Worm (Caenorhabditis elegans) whole organism, L2 larva: ENCODE measurements around the gene lev-9.
A peak's percentile ranks its signal among the peaks of the same experiment; 100 is the strongest.

Experiments used
- F13H6.1 ChIP-seq: sonication (generic microtip); optimal IDR thresholded peaks from 2 replicates; lab custom pipeline; 2016; ENCODE audit warnings: missing genetic modification characterization, missing compliant biosample characterization
- R02D3.7 ChIP-seq: fragments of 150-350 bp; optimal IDR thresholded peaks from 2 replicates; lab custom pipeline; 2014; ENCODE audit warnings: missing biosample characterization, missing genetic modification characterization
- Y55F3AM.14 ChIP-seq: fragments of 200-800 bp; sonication (Bioruptor generic); optimal IDR thresholded peaks from 2 replicates; lab custom pipeline; 2018; ENCODE audit warnings: mild to moderate bottlenecking, missing genetic modification characterization, missing compliant biosample characterization
- ZK546.5 ChIP-seq: sonication (generic microtip); optimal IDR thresholded peaks from 2 replicates; lab custom pipeline; 2017; ENCODE audit warnings: missing biosample characterization, missing genetic modification characterization
- alr-1 ChIP-seq: fragments of 150-350 bp; optimal IDR thresholded peaks from 2 replicates; lab custom pipeline; 2014; ENCODE audit warnings: missing biosample characterization, missing genetic modification characterization
- aly-2 ChIP-seq: fragments of 150-350 bp; optimal IDR thresholded peaks from 2 replicates; lab custom pipeline; 2014; ENCODE audit warnings: missing biosample characterization, missing genetic modification characterization
- ama-1 ChIP-seq: fragments of 150-350 bp; optimal IDR thresholded peaks from 2 replicates; lab custom pipeline; 2018; ENCODE audit warnings: inconsistent platforms
- blmp-1 ChIP-seq: sonication (generic microtip); optimal IDR thresholded peaks from 2 replicates; lab custom pipeline; 2017; ENCODE audit warnings: missing genetic modification characterization, mild to moderate bottlenecking, missing compliant biosample characterization, antibody characterized with exemption, moderate library complexity; ENCODE audit not compliant: insufficient read depth
- ceh-16 ChIP-seq: fragments of 150-350 bp; optimal IDR thresholded peaks from 2 replicates; lab custom pipeline; 2014; ENCODE audit warnings: missing biosample characterization, missing genetic modification characterization
- ceh-82 ChIP-seq: fragments of 150-350 bp; optimal IDR thresholded peaks from 2 replicates; lab custom pipeline; 2014; ENCODE audit warnings: missing biosample characterization, missing genetic modification characterization
- crh-2 ChIP-seq: sonication (generic microtip); optimal IDR thresholded peaks from 2 replicates; lab custom pipeline; 2017; ENCODE audit warnings: missing biosample characterization, missing genetic modification characterization
- egl-27 ChIP-seq: sonication (generic microtip); optimal IDR thresholded peaks from 3 replicates; lab custom pipeline; 2017; ENCODE audit warnings: missing biosample characterization, missing genetic modification reagents, missing genetic modification characterization
- elt-1 ChIP-seq: fragments of 150-350 bp; optimal IDR thresholded peaks from 2 replicates; lab custom pipeline; 2014; ENCODE audit warnings: missing biosample characterization, missing genetic modification characterization
- elt-3 ChIP-seq: sonication (generic microtip); optimal IDR thresholded peaks from 2 replicates; lab custom pipeline; 2017; ENCODE audit warnings: missing biosample characterization, missing genetic modification characterization
- gmeb-1 ChIP-seq: fragments of 150-350 bp; optimal IDR thresholded peaks from 2 replicates; lab custom pipeline; 2014; ENCODE audit warnings: missing biosample characterization, missing genetic modification characterization
- lin-13 ChIP-seq: fragments of 150-350 bp; optimal IDR thresholded peaks from 2 replicates; lab custom pipeline; 2014; ENCODE audit warnings: missing biosample characterization, missing genetic modification reagents, missing genetic modification characterization
- lin-39 ChIP-seq: fragments of 150-350 bp; optimal IDR thresholded peaks from 2 replicates; lab custom pipeline; 2014; ENCODE audit warnings: missing biosample characterization, missing genetic modification reagents, missing genetic modification characterization
- mdl-1 ChIP-seq, 2 experiments: fragments of 150-350 bp in 1 of 2; sonication (generic microtip) in 1 of 2; optimal IDR thresholded peaks; 2 replicates each; lab custom pipeline; 2017; ENCODE audit warnings: missing biosample characterization in 2 of 2, missing genetic modification characterization in 2 of 2
- nhr-10 ChIP-seq: sonication (generic microtip); optimal IDR thresholded peaks from 2 replicates; lab custom pipeline; 2017; ENCODE audit warnings: missing biosample characterization, missing genetic modification characterization
- nhr-12 ChIP-seq: fragments of 150-350 bp; optimal IDR thresholded peaks from 2 replicates; lab custom pipeline; 2014; ENCODE audit warnings: missing biosample characterization, missing genetic modification characterization
- nhr-21 ChIP-seq: fragments of 150-350 bp; optimal IDR thresholded peaks from 2 replicates; lab custom pipeline; 2014; ENCODE audit warnings: missing biosample characterization, missing genetic modification characterization
- nhr-25 ChIP-seq: fragments of 150-350 bp; sonication (generic microtip); optimal IDR thresholded peaks from 3 replicates; lab custom pipeline; 2014; ENCODE audit warnings: missing biosample characterization, missing genetic modification characterization
- nhr-6 ChIP-seq: fragments of 150-350 bp; optimal IDR thresholded peaks from 2 replicates; lab custom pipeline; 2014; ENCODE audit warnings: missing biosample characterization, missing genetic modification characterization
- skn-1 ChIP-seq: sonication (generic microtip); optimal IDR thresholded peaks from 2 replicates; lab custom pipeline; 2017; ENCODE audit warnings: missing biosample characterization, missing genetic modification characterization
- sma-3 ChIP-seq: sonication (generic microtip); optimal IDR thresholded peaks from 2 replicates; lab custom pipeline; 2016; ENCODE audit warnings: missing genetic modification reagents, missing genetic modification characterization, missing compliant biosample characterization
- sma-9 ChIP-seq, 2 experiments: fragments of 150-350 bp in 1 of 2; sonication (generic microtip) in 1 of 2; optimal IDR thresholded peaks; 2 replicates each; lab custom pipeline; 2014 to 2016; ENCODE audit warnings: missing genetic modification characterization in 2 of 2, mild to moderate bottlenecking in 1 of 2, missing biosample characterization in 1 of 2, missing compliant biosample characterization in 1 of 2, missing genetic modification reagents in 1 of 2, moderate library complexity in 1 of 2
- unc-39 ChIP-seq: fragments of 150-350 bp; optimal IDR thresholded peaks from 2 replicates; lab custom pipeline; 2014; ENCODE audit warnings: missing biosample characterization, missing genetic modification characterization
- unc-62 ChIP-seq: fragments of 150-350 bp; optimal IDR thresholded peaks from 2 replicates; lab custom pipeline; 2014; ENCODE audit warnings: missing biosample characterization, missing genetic modification reagents, missing genetic modification characterization
- zag-1 ChIP-seq: fragments of 150-350 bp; optimal IDR thresholded peaks from 2 replicates; lab custom pipeline; 2014; ENCODE audit warnings: missing biosample characterization, missing genetic modification characterization
- ztf-1 ChIP-seq: fragments of 200-800 bp; sonication (Bioruptor generic); conservative IDR thresholded peaks from 2 replicates; pipeline ENCODE4 v1.3.6; 2022; ENCODE audit warnings: missing genetic modification characterization, missing compliant biosample characterization
- ztf-4 ChIP-seq: fragments of 150-350 bp; optimal IDR thresholded peaks from 2 replicates; lab custom pipeline; 2014; ENCODE audit warnings: missing biosample characterization, missing genetic modification characterization

Gene lev-9

DNA sequence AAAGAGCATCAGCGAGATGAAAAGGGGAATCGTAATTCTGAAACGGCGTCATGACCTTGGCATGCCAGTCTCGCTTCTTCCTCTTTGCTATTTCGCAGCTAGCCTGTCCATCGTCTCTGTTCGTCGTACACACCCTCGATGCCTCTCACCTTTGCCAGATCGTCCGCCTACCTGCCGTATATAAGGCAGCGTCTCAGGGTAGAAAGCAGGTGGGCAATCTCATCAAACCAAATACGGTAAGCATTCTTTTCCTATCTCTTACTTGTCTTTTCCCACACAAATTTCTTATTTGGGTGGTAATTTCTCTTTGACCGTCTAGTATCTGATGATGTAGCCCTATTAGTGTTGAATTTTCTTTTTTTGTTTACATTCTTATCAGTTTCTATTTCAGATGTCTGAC is 11.9 kb downstream of the lev-9 start, which contains the start of gene col-166:
TSS of gene col-166 (plus strand) at position 392 of the 400 bp plus-strand sequence.
- TF ChIP-seq lin-39 (tag; lab: Kevin White, UChicago) (no peak), blmp-1 (tag; lab: Kevin White, UChicago) (peak; percentile 30), alr-1 (tag; lab: Kevin White, UChicago) (no peak), R02D3.7 (tag; lab: Kevin White, UChicago) (no peak), gmeb-1 (tag; lab: Kevin White, UChicago) (no peak), sma-9 (GFP tag; optimal IDR thresholded peaks at IDR 0.05; lab: Kevin White, UChicago) (peak; percentile 38), sma-9 (tag; optimal IDR thresholded peaks at IDR 0.05; lab: Kevin White, UChicago) (no peak), ama-1 (peak; percentile 94), nhr-25 (tag; lab: Kevin White, UChicago) (peak; percentile 60), lin-13 (GFP tag; lab: Kevin White, UChicago) (peak; percentile 17), sma-3 (GFP tag; lab: Kevin White, UChicago) (peak; percentile 59), F13H6.1 (tag; lab: Kevin White, UChicago) (no peak), crh-2 (tag; lab: Kevin White, UChicago) (peak; percentile 16)

DNA sequence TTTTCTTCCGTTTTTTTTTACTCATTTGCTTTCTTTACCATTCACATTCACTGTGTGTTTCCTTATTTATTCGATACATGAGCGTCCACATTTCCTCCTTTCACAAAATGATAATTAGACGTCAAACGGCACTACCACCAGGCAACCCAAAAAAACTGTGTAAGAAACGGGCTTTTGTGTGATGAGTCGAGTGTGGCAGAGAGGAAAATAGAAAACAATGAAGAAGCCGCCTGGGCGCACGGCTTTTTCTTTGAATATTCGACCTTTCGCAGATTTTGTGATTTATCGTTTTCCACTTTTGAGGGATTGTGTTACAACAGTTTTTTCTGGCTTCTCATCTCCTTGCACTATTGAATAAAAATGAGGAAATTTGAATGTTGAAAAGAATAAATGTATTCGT is 13.2 kb downstream of the lev-9 start:
- TF ChIP-seq nhr-25 (tag; lab: Kevin White, UChicago) (peak; percentile 52), lin-13 (GFP tag; lab: Kevin White, UChicago) (no peak)

DNA sequence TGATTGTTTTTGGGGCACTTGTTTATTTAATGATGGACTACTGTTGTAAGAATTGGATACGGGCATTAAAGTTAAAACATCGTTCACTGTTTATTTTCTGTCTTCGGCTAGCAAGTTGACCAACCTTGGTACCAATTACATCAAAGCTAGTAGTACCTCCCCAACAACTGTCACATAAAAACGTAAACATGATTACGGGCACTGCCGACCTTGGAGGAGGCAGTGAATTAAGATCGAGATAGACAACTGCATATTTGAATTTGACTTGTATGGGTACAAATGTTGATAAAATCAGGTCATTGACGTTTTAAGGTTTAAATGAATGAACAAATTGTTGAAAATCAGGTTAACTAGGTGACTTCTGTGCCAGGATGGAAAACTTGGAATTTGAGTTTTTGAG is 14.3 kb downstream of the lev-9 start:
- TF ChIP-seq nhr-21 (no peak), gmeb-1 (tag; lab: Kevin White, UChicago) (no peak), ZK546.5 (tag; lab: Kevin White, UChicago) (no peak), sma-9 (GFP tag; optimal IDR thresholded peaks at IDR 0.05; lab: Kevin White, UChicago) (peak; percentile 62), sma-9 (tag; optimal IDR thresholded peaks at IDR 0.05; lab: Kevin White, UChicago) (no peak), ceh-16 (tag; lab: Kevin White, UChicago) (peak; percentile 83), sma-3 (GFP tag; lab: Kevin White, UChicago) (peak; percentile 1), elt-1 (tag; lab: Kevin White, UChicago) (peak; percentile 24), nhr-25 (tag; lab: Kevin White, UChicago) (peak; percentile 70), Y55F3AM.14 (no peak), skn-1 (no peak), crh-2 (tag; lab: Kevin White, UChicago) (peak; percentile 31), nhr-10 (tag; lab: Kevin White, UChicago) (no peak), mdl-1 (tag; optimal IDR thresholded peaks at IDR 0.05; lab: Kevin White, UChicago) (no peak)

DNA sequence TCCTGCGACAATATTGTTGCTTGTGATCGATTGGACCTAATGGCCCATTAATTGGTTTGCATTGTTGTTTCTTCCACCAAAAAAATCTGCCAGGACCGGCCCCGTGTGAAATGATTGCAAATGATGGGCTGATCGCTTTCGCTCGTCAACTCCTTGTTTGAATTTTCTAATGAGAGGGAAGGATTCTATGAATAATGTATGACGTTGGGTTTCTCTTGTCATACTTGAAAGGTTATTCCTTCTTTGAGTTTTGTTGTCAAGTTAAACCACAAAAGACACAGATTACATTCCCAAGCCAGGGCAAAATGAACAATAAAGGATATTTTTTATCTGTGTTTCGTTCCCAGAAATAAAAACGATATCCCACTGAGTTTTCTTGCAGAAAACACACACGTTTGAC is 14.8 kb downstream of the lev-9 start:
- TF ChIP-seq elt-1 (tag; lab: Kevin White, UChicago) = no peak
- TF ChIP-seq crh-2 (tag; lab: Kevin White, UChicago) = no peak
- TF ChIP-seq nhr-12 (tag; lab: Kevin White, UChicago) = no peak
- no peak for TF ChIP-seq nhr-21
- no peak for TF ChIP-seq Y55F3AM.14
- no peak for TF ChIP-seq zag-1
- no peak for TF ChIP-seq nhr-6 (tag; lab: Kevin White, UChicago)
- TF ChIP-seq aly-2 (tag; lab: Kevin White, UChicago) = no peak
- no peak for TF ChIP-seq ztf-1 (GFP tag; lab: Robert Waterston, UW)
- no peak for TF ChIP-seq mdl-1 (tag; optimal IDR thresholded peaks at IDR 0.05; lab: Kevin White, UChicago)
- TF ChIP-seq lin-39 (tag; lab: Kevin White, UChicago) = no peak
- no peak for TF ChIP-seq elt-3 (tag; lab: Kevin White, UChicago)
- no peak for TF ChIP-seq unc-39 (tag; lab: Kevin White, UChicago)
- no peak for TF ChIP-seq egl-27 (tag; lab: Kevin White, UChicago)
- no peak for TF ChIP-seq nhr-10 (tag; lab: Kevin White, UChicago)
- no peak for TF ChIP-seq ama-1
- TF ChIP-seq unc-62 (GFP tag; lab: Kevin White, UChicago) = no peak
- no peak for TF ChIP-seq ceh-82
- no peak for TF ChIP-seq lin-13 (GFP tag; lab: Kevin White, UChicago)

DNA sequence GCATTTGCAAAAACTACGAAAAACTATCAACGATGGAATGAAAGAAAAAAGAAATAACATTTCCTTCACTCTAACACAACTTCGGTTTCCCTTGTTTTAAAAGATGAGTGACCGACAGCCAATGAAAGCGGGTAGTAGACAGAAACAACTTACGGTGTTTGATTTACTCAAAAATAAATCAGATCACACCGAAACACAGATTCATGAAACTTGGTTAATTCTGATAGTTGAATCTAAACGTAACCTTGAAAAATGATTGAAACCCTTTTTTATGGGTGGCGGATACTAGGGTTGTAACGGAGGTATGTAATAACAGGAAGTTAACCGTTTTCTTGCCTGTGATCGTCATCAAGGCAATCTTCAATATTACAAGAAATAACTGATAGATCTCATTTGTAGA is 16.2 kb downstream of the lev-9 start:
- peak; percentile 14 for TF ChIP-seq sma-3 (GFP tag; lab: Kevin White, UChicago)
- peak; percentile 35 for TF ChIP-seq nhr-25 (tag; lab: Kevin White, UChicago)
- no peak for TF ChIP-seq ztf-4
- TF ChIP-seq crh-2 (tag; lab: Kevin White, UChicago) = peak; percentile 13
